Fruit fly (Drosophila melanogaster) whole organism, wandering third instar larva: ENCODE results near the gene EMC2B.
"Not testable (repeated sequence)": the region's sequence is repeated elsewhere in the genome, so short reads cannot be mapped to it uniquely, and the experiment has no call there.

Experiments used
- CG32264 ChIP-seq: fragments of 200-800 bp; sonication (Bioruptor generic); optimal IDR thresholded peaks from 2 replicates; lab custom pipeline; 2016; ENCODE audit warnings: missing biosample characterization, missing genetic modification characterization
- CG9705 ChIP-seq: fragments of 200-800 bp; sonication (Bioruptor generic); optimal IDR thresholded peaks from 2 replicates; lab custom pipeline; 2018; ENCODE audit warnings: missing biosample characterization, mild to moderate bottlenecking, missing genetic modification characterization
- CrebA ChIP-seq: fragments of 200-800 bp; sonication (Bioruptor generic); optimal IDR thresholded peaks from 2 replicates; lab custom pipeline; 2016; ENCODE audit warnings: missing biosample characterization, mild to moderate bottlenecking, missing genetic modification characterization, borderline replicate concordance
- Dfd ChIP-seq: fragments of >200 bp; optimal IDR thresholded peaks from 2 replicates; lab custom pipeline; 2017; ENCODE audit warnings: missing biosample characterization, missing genetic modification characterization
- Dif ChIP-seq: fragments of 200-275, 200-300 bp; sonication (Bioruptor generic); optimal IDR thresholded peaks from 2 replicates; lab custom pipeline; 2018; ENCODE audit warnings: missing biosample characterization, missing genetic modification characterization; ENCODE audit not compliant: partially characterized antibody
- GATAd ChIP-seq: sonication (Bioruptor generic); optimal IDR thresholded peaks from 2 replicates; lab custom pipeline; 2016; ENCODE audit warnings: missing biosample characterization, missing genetic modification characterization
- HLH106 ChIP-seq: fragments of 200-800 bp; optimal IDR thresholded peaks from 3 replicates; lab custom pipeline; 2019; ENCODE audit warnings: missing biosample characterization, mild to moderate bottlenecking, missing genetic modification characterization, moderate library complexity
- Hnf4 ChIP-seq: fragments of 200-800 bp; sonication (Bioruptor generic); optimal IDR thresholded peaks from 2 replicates; lab custom pipeline; 2016; ENCODE audit warnings: missing biosample characterization, mild to moderate bottlenecking, missing genetic modification characterization
- Hr78 ChIP-seq: fragments of >200 bp; optimal IDR thresholded peaks from 2 replicates; lab custom pipeline; 2017; ENCODE audit warnings: missing biosample characterization, missing genetic modification characterization
- Hr83 ChIP-seq: fragments of 200-300 bp; sonication (Bioruptor generic); optimal IDR thresholded peaks from 2 replicates; lab custom pipeline; 2016; ENCODE audit warnings: missing biosample characterization, mild to moderate bottlenecking, missing genetic modification characterization, moderate library complexity; ENCODE audit not compliant: poor library complexity, severe bottlenecking
- Jra ChIP-seq: sonication (Bioruptor generic); optimal IDR thresholded peaks from 2 replicates; lab custom pipeline; 2016; ENCODE audit warnings: missing biosample characterization, missing genetic modification characterization
- Mio ChIP-seq: sonication (Bioruptor generic); optimal IDR thresholded peaks from 2 replicates; lab custom pipeline; 2016; ENCODE audit warnings: missing biosample characterization, missing genetic modification characterization
- Myc ChIP-seq: fragments of >200 bp; optimal IDR thresholded peaks from 2 replicates; lab custom pipeline; 2017
- N ChIP-seq: fragments of >200 bp; optimal IDR thresholded peaks from 2 replicates; lab custom pipeline; 2018; ENCODE audit warnings: missing biosample characterization, missing external identifiers, missing genetic modification characterization
- OdsH ChIP-seq: fragments of 200-800 bp; sonication (Bioruptor generic); optimal IDR thresholded peaks from 2 replicates; lab custom pipeline; 2016; ENCODE audit warnings: missing biosample characterization, mild to moderate bottlenecking, missing genetic modification characterization
- Rel ChIP-seq, 2 experiments: fragments of 200-800 bp; sonication (Bioruptor generic) in 1 of 2; optimal IDR thresholded peaks; 2 replicates in 1 of 2; 3 replicates in 1 of 2; lab custom pipeline; 2016 to 2019; ENCODE audit warnings: mild to moderate bottlenecking in 2 of 2, missing biosample characterization in 2 of 2, missing genetic modification characterization in 2 of 2, moderate library complexity in 1 of 2
- Sp1 ChIP-seq: fragments of 200-800 bp; sonication (Bioruptor generic); optimal IDR thresholded peaks from 3 replicates; lab custom pipeline; 2019; ENCODE audit warnings: missing biosample characterization, mild to moderate bottlenecking, missing genetic modification characterization, moderate library complexity
- Vsx2 ChIP-seq: fragments of 200-300, 225-300 bp; sonication (Bioruptor generic); optimal IDR thresholded peaks from 2 replicates; lab custom pipeline; 2018; ENCODE audit warnings: missing biosample characterization, missing genetic modification characterization; ENCODE audit not compliant: partially characterized antibody
- br ChIP-seq: fragments of 200-800 bp; sonication (Bioruptor generic); optimal IDR thresholded peaks from 2 replicates; lab custom pipeline; 2016; ENCODE audit warnings: missing biosample characterization, missing genetic modification characterization
- brk ChIP-seq: fragments of 200-800 bp; sonication (Bioruptor generic); optimal IDR thresholded peaks from 2 replicates; lab custom pipeline; 2016; ENCODE audit warnings: missing biosample characterization, mild to moderate bottlenecking, missing genetic modification characterization
- dl ChIP-seq, 2 experiments: fragments of 175-275, 200-275 bp in 1 of 2; fragments of 200-275 bp in 1 of 2; sonication (Bioruptor generic); optimal IDR thresholded peaks; lab custom pipeline; 2018; ENCODE audit warnings: mild to moderate bottlenecking in 2 of 2, missing biosample characterization in 2 of 2, missing genetic modification characterization in 2 of 2, moderate library complexity in 2 of 2; ENCODE audit not compliant: partially characterized antibody in 2 of 2, insufficient read depth in 1 of 2
- dmrt93B ChIP-seq: fragments of 200-800 bp; sonication (Bioruptor generic); optimal IDR thresholded peaks from 2 replicates; lab custom pipeline; 2018; ENCODE audit warnings: missing biosample characterization, mild to moderate bottlenecking, missing genetic modification characterization
- dsf ChIP-seq: sonication (Bioruptor generic); optimal IDR thresholded peaks from 2 replicates; lab custom pipeline; 2016; ENCODE audit warnings: missing biosample characterization, missing genetic modification characterization, borderline replicate concordance
- ey ChIP-seq: fragments of 200-800 bp; sonication (Bioruptor generic); optimal IDR thresholded peaks from 2 replicates; lab custom pipeline; 2016; ENCODE audit warnings: missing biosample characterization, missing genetic modification characterization
- foxo ChIP-seq, 2 experiments: fragments of 200-800 bp; sonication (Bioruptor generic); optimal IDR thresholded peaks; 2 replicates in 1 of 2; 3 replicates in 1 of 2; lab custom pipeline; 2016 to 2017; ENCODE audit warnings: missing biosample characterization in 2 of 2, missing genetic modification characterization in 2 of 2
- fru ChIP-seq: fragments of 200-800 bp; sonication (Bioruptor generic); optimal IDR thresholded peaks from 3 replicates; lab custom pipeline; 2016; ENCODE audit warnings: missing biosample characterization, mild to moderate bottlenecking, missing genetic modification characterization
- h ChIP-seq: fragments of 200-800 bp; sonication (Bioruptor generic); optimal IDR thresholded peaks from 3 replicates; lab custom pipeline; 2016; ENCODE audit warnings: missing biosample characterization, mild to moderate bottlenecking, missing genetic modification characterization
- jim ChIP-seq: fragments of 175-275, 200-325 bp; sonication (Bioruptor generic); optimal IDR thresholded peaks from 2 replicates; lab custom pipeline; 2016; ENCODE audit warnings: missing biosample characterization, mild to moderate bottlenecking, missing genetic modification characterization
- lola ChIP-seq: fragments of >200 bp; optimal IDR thresholded peaks from 2 replicates; lab custom pipeline; 2017; ENCODE audit warnings: missing biosample characterization, missing genetic modification characterization
- pan ChIP-seq: fragments of >200 bp; optimal IDR thresholded peaks from 2 replicates; lab custom pipeline; 2017
- psq ChIP-seq: fragments of 200-800 bp; sonication (Bioruptor generic); optimal IDR thresholded peaks from 3 replicates; lab custom pipeline; 2017; ENCODE audit warnings: missing biosample characterization, mild to moderate bottlenecking, missing genetic modification characterization, moderate library complexity
- rgr ChIP-seq: fragments of 200-800 bp; sonication (Bioruptor generic); optimal IDR thresholded peaks from 3 replicates; lab custom pipeline; 2016; ENCODE audit warnings: missing biosample characterization, mild to moderate bottlenecking, missing genetic modification characterization
- sage ChIP-seq: fragments of 200-800 bp; sonication (Bioruptor generic); optimal IDR thresholded peaks from 2 replicates; lab custom pipeline; 2016; ENCODE audit warnings: missing biosample characterization, mild to moderate bottlenecking, missing genetic modification characterization
- sv ChIP-seq: fragments of 200-800 bp; sonication (Bioruptor generic); optimal IDR thresholded peaks from 3 replicates; lab custom pipeline; 2016; ENCODE audit warnings: missing biosample characterization, missing genetic modification characterization
- tai ChIP-seq: sonication (Bioruptor generic); optimal IDR thresholded peaks from 2 replicates; lab custom pipeline; 2016; ENCODE audit warnings: missing biosample characterization, missing genetic modification characterization
- usp ChIP-seq: fragments of >200 bp; optimal IDR thresholded peaks from 2 replicates; lab custom pipeline; 2017; ENCODE audit warnings: missing biosample characterization, missing genetic modification characterization
- woc ChIP-seq: sonication (Bioruptor generic); optimal IDR thresholded peaks from 2 replicates; lab custom pipeline; 2016; ENCODE audit warnings: missing biosample characterization, mild to moderate bottlenecking, missing genetic modification characterization

Gene EMC2B

dm6 chr3R:16988514-16988913 lies 3.2 kb downstream of the EMC2B start, which contains the start of gene MESK4:
Gene MESK4, plus strand, starts transcription at chr3R:16988814.
- TF ChIP-seq HLH106 (tag; lab: Kevin White, UChicago); CrebA (GFP tag; lab: Kevin White, UChicago); tai (GFP tag; lab: Kevin White, UChicago): not testable (repeated sequence)

- no peak for TF ChIP-seq dmrt93B (GFP tag; lab: Kevin White, UChicago)
Observed at dm6 chr3R:16987924-16988298, 3.8 kb downstream of the EMC2B start.

dm6 chr3R:16987220-16987923 lies 4.3 kb downstream of the EMC2B start, which contains the start of gene CG18622:
Gene CG18622, minus strand, starts transcription at chr3R:16987732.
- TF ChIP-seq Dif (GFP tag; lab: Kevin White, UChicago) (peak; percentile 44), Hr83 (GFP tag; lab: Kevin White, UChicago) (peak; percentile 20), Rel (GFP tag; optimal IDR thresholded peaks at IDR 0.05; lab: Kevin White, UChicago) (no peak), Rel (tag; optimal IDR thresholded peaks at IDR 0.05; lab: Kevin White, UChicago) (peak; percentile 33), dl (GFP tag; optimal IDR thresholded peaks at IDR 0.05; lab: Kevin White, UChicago; ENCODE audit: insufficient read depth in 1 of 2, partially characterized antibody in 2 of 2) (peak in 1 of 2 experiments; percentile 23), h (GFP tag; lab: Kevin White, UChicago) (peak; percentile 16), CrebA (GFP tag; lab: Kevin White, UChicago) (no peak)

dm6 chr3R:16986181-16987074 lies 5.2 kb downstream of the EMC2B start:
- TF ChIP-seq Dfd (GFP tag; lab: Kevin White, UChicago) (no peak), Jra (peak; percentile 78), ey (peak; percentile 96), dl (GFP tag; optimal IDR thresholded peaks at IDR 0.05; lab: Kevin White, UChicago; ENCODE audit: insufficient read depth in 1 of 2, partially characterized antibody in 2 of 2) (no peak), woc (peak; percentile 87), CG32264 (GFP tag; lab: Kevin White, UChicago) (peak; percentile 90), jim (no peak), psq (GFP tag; lab: Kevin White, UChicago) (peak; percentile 83), usp (GFP tag; lab: Kevin White, UChicago) (no peak), h (GFP tag; lab: Kevin White, UChicago) (peak; percentile 97), dsf (GFP tag; lab: Kevin White, UChicago) (no peak), sage (GFP tag; lab: Kevin White, UChicago) (peak; percentile 57), Hr78 (GFP tag; lab: Kevin White, UChicago) (no peak), OdsH (peak; percentile 93), fru (GFP tag; lab: Kevin White, UChicago) (peak; percentile 95), Myc (lab: Kevin White, UChicago) (no peak), rgr (GFP tag; lab: Kevin White, UChicago) (peak; percentile 91), foxo (GFP tag; optimal IDR thresholded peaks at IDR 0.05; lab: Kevin White, UChicago) (peak; percentile 90 to 96), Rel (GFP tag; optimal IDR thresholded peaks at IDR 0.05; lab: Kevin White, UChicago) (no peak), Rel (tag; optimal IDR thresholded peaks at IDR 0.05; lab: Kevin White, UChicago) (peak; percentile 97), Vsx2 (GFP tag; lab: Kevin White, UChicago) (no peak), tai (GFP tag; lab: Kevin White, UChicago) (peak; percentile 70), lola (GFP tag; lab: Kevin White, UChicago) (no peak), HLH106 (tag; lab: Kevin White, UChicago) (peak; percentile 91), GATAd (GFP tag; lab: Kevin White, UChicago) (no peak), CrebA (GFP tag; lab: Kevin White, UChicago) (peak; percentile 66), sv (GFP tag; lab: Kevin White, UChicago) (peak; percentile 87), Sp1 (GFP tag; lab: Kevin White, UChicago) (peak; percentile 86), dmrt93B (GFP tag; lab: Kevin White, UChicago) (peak; percentile 77), br (peak; percentile 95), pan (lab: Kevin White, UChicago) (no peak), Dif (GFP tag; lab: Kevin White, UChicago) (no peak), brk (GFP tag; lab: Kevin White, UChicago) (peak; percentile 24), N (GFP tag; lab: Kevin White, UChicago) (no peak), Hr83 (GFP tag; lab: Kevin White, UChicago) (peak; percentile 49), CG9705 (GFP tag; lab: Kevin White, UChicago) (peak; percentile 64), Hnf4 (GFP tag; lab: Kevin White, UChicago) (peak; percentile 86), Mio (GFP tag; lab: Kevin White, UChicago) (peak; percentile 83)
